Worm (Caenorhabditis elegans) whole organism, L4 larva: ENCODE results near the gene sly-1.

Experiments used
- ZK546.5 ChIP-seq, 2 experiments: sonication (generic microtip); optimal IDR thresholded peaks; 2 replicates each; lab custom pipeline; 2017; ENCODE audit warnings: missing biosample characterization in 2 of 2, missing genetic modification characterization in 2 of 2
- cey-2 ChIP-seq: sonication (generic microtip); optimal IDR thresholded peaks from 3 replicates; lab custom pipeline; 2017; ENCODE audit warnings: missing genetic modification characterization, mild to moderate bottlenecking, missing compliant biosample characterization, antibody characterized with exemption, borderline replicate concordance; ENCODE audit not compliant: insufficient read depth
- dpl-1 ChIP-seq: fragments of 150-350 bp; optimal IDR thresholded peaks from 2 replicates; lab custom pipeline; 2014; ENCODE audit warnings: missing biosample characterization, missing genetic modification reagents, missing genetic modification characterization
- fos-1 ChIP-seq: fragments of 150-350 bp; optimal IDR thresholded peaks from 2 replicates; lab custom pipeline; 2014; ENCODE audit warnings: missing biosample characterization, missing genetic modification characterization
- nhr-11 ChIP-seq: fragments of 150-350 bp; optimal IDR thresholded peaks from 2 replicates; lab custom pipeline; 2014; ENCODE audit warnings: missing biosample characterization, missing genetic modification characterization
- nhr-237 ChIP-seq: sonication (generic microtip); optimal IDR thresholded peaks from 2 replicates; lab custom pipeline; 2017; ENCODE audit warnings: missing biosample characterization, missing genetic modification characterization
- zfp-3 ChIP-seq: fragments of 200-800 bp; sonication (Bioruptor generic); conservative IDR thresholded peaks from 2 replicates; pipeline ENCODE4 v1.3.6; 2022; ENCODE audit warnings: missing genetic modification reagents, missing genetic modification characterization, missing compliant biosample characterization

DNA sequence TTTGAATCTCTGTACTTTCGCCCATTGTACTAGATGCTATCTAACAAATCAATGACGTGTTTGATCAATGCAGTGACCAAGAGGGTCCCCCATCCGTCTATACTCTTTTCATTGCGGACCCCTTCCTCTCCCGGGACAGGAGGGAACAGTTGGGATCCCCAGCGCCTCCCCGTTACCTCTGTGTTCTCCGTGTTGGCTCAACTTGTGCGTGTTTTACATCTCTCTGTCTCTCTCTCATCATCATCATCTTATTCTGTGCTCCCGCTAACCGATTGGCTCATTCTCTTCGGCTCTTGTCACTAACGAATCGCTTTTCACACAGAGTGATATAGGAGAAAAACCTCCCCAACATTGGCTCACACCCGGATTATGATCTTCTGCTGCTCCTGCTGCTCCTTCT is 13.7 kb downstream of the sly-1 start, which contains the start of gene unc-49:
- no peak for TF ChIP-seq nhr-11 (tag; lab: Kevin White, UChicago)
- no peak for TF ChIP-seq zfp-3 (GFP tag; lab: Robert Waterston, UW)
- TF ChIP-seq nhr-237 (tag; lab: Kevin White, UChicago) = no peak
- TF ChIP-seq cey-2 = no peak
- no peak for TF ChIP-seq fos-1 (tag; lab: Kevin White, UChicago)
- TF ChIP-seq ZK546.5 (tag; optimal IDR thresholded peaks at IDR 0.05; lab: Kevin White, UChicago) = no peak
- no peak for TF ChIP-seq dpl-1 (GFP tag; lab: Kevin White, UChicago)
